Worm (Caenorhabditis elegans): ENCODE data around the gene F09E5.8.

- TF ChIP-seq nhr-28 (tag; optimal IDR thresholded peaks at IDR 0.05), result no peak
- TF ChIP-seq mls-2 (tag; optimal IDR thresholded peaks at IDR 0.05), result no peak
- no peak for TF ChIP-seq ceh-43 (GFP tag; optimal IDR thresholded peaks at IDR 0.05)
- no peak for TF ChIP-seq nhr-237 (tag; optimal IDR thresholded peaks at IDR 0.05)
- no peak for TF ChIP-seq ztf-11 (tag; optimal IDR thresholded peaks at IDR 0.05)
- TF ChIP-seq blmp-1 (tag; optimal IDR thresholded peaks at IDR 0.05), result no peak
- TF ChIP-seq nhr-2 (tag; optimal IDR thresholded peaks at IDR 0.05), result no peak
- no peak for TF ChIP-seq unc-39 (tag; optimal IDR thresholded peaks at IDR 0.05)
- TF ChIP-seq ces-1 (GFP tag; optimal IDR thresholded peaks at IDR 0.05), result no peak
These were observed 26.7 kb upstream of the F09E5.8 start for ce11 chrII:5323773-5324172.

All from whole organism, mixed stage, embryonic.